Fruit fly (Drosophila melanogaster) whole organism, embryonic: ENCODE measurements around the gene CG15740.
A peak's percentile ranks its signal among the peaks of the same experiment; 100 is the strongest.

Experiments used
- Awh ChIP-seq: fragments of 200-800 bp; sonication (Bioruptor generic); IDR thresholded peaks from 2 replicates; pipeline ENCODE4, ENCODE4 v1.3.6; 2022; ENCODE audit warnings: missing biosample characterization, missing genetic modification characterization
- CG10209 ChIP-seq: fragments of 200-800 bp; sonication (Bioruptor generic); optimal IDR thresholded peaks from 3 replicates; lab custom pipeline; 2017; ENCODE audit warnings: missing biosample characterization, mild to moderate bottlenecking, missing genetic modification characterization, missing genetic modification reagents
- CG11456 ChIP-seq: fragments of 200-800 bp; sonication (Bioruptor generic); IDR thresholded peaks from 3 replicates; pipeline ENCODE4 v1.3.6; 2022; ENCODE audit warnings: missing biosample characterization, missing genetic modification characterization
- CG12391 ChIP-seq: fragments of 200-800 bp; sonication (Bioruptor generic); optimal IDR thresholded peaks from 3 replicates; lab custom pipeline; 2018; ENCODE audit warnings: missing biosample characterization, mild to moderate bottlenecking, missing genetic modification characterization, moderate library complexity
- CG13123 ChIP-seq: fragments of 200-800 bp; sonication (Bioruptor generic); optimal IDR thresholded peaks from 2 replicates; lab custom pipeline; 2016; ENCODE audit warnings: missing biosample characterization, missing genetic modification characterization
- CG13287 ChIP-seq: fragments of 200-800 bp; sonication (Bioruptor generic); IDR thresholded peaks from 2 replicates; pipeline ENCODE4 v1.3.6; 2022; ENCODE audit warnings: missing biosample characterization, missing genetic modification characterization; ENCODE audit not compliant: partially characterized antibody
- CG13296 ChIP-seq: fragments of 200-800 bp; sonication (Bioruptor generic); optimal IDR thresholded peaks from 3 replicates; lab custom pipeline; 2018; ENCODE audit warnings: missing biosample characterization, mild to moderate bottlenecking, missing genetic modification characterization
- CG17829 ChIP-seq: fragments of 200-800 bp; optimal IDR thresholded peaks from 2 replicates; lab custom pipeline; 2019; ENCODE audit warnings: missing biosample characterization, mild to moderate bottlenecking, missing genetic modification characterization, moderate library complexity
- CG18262 ChIP-seq: fragments of 200-800 bp; optimal IDR thresholded peaks from 3 replicates; lab custom pipeline; 2019; ENCODE audit warnings: missing biosample characterization, mild to moderate bottlenecking, missing genetic modification characterization, moderate library complexity
- CG1832 ChIP-seq: fragments of 200-800 bp; sonication (Bioruptor generic); optimal IDR thresholded peaks from 2 replicates; lab custom pipeline; 2017; ENCODE audit warnings: missing biosample characterization, mild to moderate bottlenecking, missing genetic modification characterization, inconsistent platforms
- CG18599 ChIP-seq: fragments of 200-800 bp; sonication (Bioruptor generic); optimal IDR thresholded peaks from 3 replicates; lab custom pipeline; 2017; ENCODE audit warnings: missing biosample characterization, missing genetic modification characterization, mild to moderate bottlenecking, moderate library complexity, missing genetic modification reagents
- CG2120 ChIP-seq: fragments of 200-800 bp; sonication (Bioruptor generic); optimal IDR thresholded peaks from 3 replicates; lab custom pipeline; 2016; ENCODE audit warnings: missing biosample characterization, missing genetic modification characterization
- CG31224 ChIP-seq: fragments of 200-800 bp; sonication (Bioruptor generic); IDR thresholded peaks from 2 replicates; pipeline ENCODE4 v1.3.6; 2022; ENCODE audit warnings: missing biosample characterization, missing genetic modification characterization
- CG3281 ChIP-seq: fragments of 200-800 bp; sonication (Bioruptor generic); optimal IDR thresholded peaks from 3 replicates; lab custom pipeline; 2017; ENCODE audit warnings: missing biosample characterization, mild to moderate bottlenecking, missing genetic modification characterization
- CG34422 ChIP-seq: fragments of 200-800 bp; sonication (Bioruptor generic); IDR thresholded peaks from 3 replicates; pipeline ENCODE4 v1.3.6; 2022; ENCODE audit warnings: missing biosample characterization, missing genetic modification characterization
- CG5180 ChIP-seq: fragments of 200-800 bp; sonication (Bioruptor generic); optimal IDR thresholded peaks from 3 replicates; lab custom pipeline; 2017; ENCODE audit warnings: missing biosample characterization, missing genetic modification characterization, mild to moderate bottlenecking, moderate library complexity, missing genetic modification reagents
- CG5953 ChIP-seq: fragments of 200-800 bp; sonication (Bioruptor generic); IDR thresholded peaks from 2 replicates; pipeline ENCODE4 v1.3.6; 2022; ENCODE audit warnings: missing biosample characterization, missing genetic modification characterization
- CG7839 ChIP-seq: fragments of 200-800 bp; sonication (Bioruptor generic); optimal IDR thresholded peaks from 3 replicates; lab custom pipeline; 2018; ENCODE audit warnings: missing biosample characterization, mild to moderate bottlenecking, missing genetic modification characterization, moderate library complexity
- D19A ChIP-seq: fragments of 200-800 bp; optimal IDR thresholded peaks from 3 replicates; lab custom pipeline; 2019; ENCODE audit warnings: missing biosample characterization, mild to moderate bottlenecking, missing genetic modification characterization, moderate library complexity
- E2f1 ChIP-seq: fragments of 200-800 bp; sonication (Bioruptor generic); IDR thresholded peaks from 2 replicates; pipeline ENCODE4 v1.3.6; 2022; ENCODE audit warnings: missing biosample characterization, missing genetic modification characterization
- Hr51 ChIP-seq, 2 experiments: fragments of 200-800 bp; sonication (Bioruptor generic); optimal IDR thresholded peaks; 2 replicates in 1 of 2; 3 replicates in 1 of 2; lab custom pipeline; 2016 to 2018; ENCODE audit warnings: missing biosample characterization in 2 of 2, missing genetic modification characterization in 2 of 2, mild to moderate bottlenecking in 1 of 2, moderate library complexity in 1 of 2
- Med ChIP-seq: fragments of 200-800 bp; sonication (Bioruptor generic); peaks from one replicate; lab custom pipeline; 2016; ENCODE audit warnings: missing biosample characterization, missing genetic modification characterization, mild to moderate bottlenecking, inconsistent platforms, moderate library complexity
- Meics ChIP-seq: fragments of 200-800 bp; sonication (Bioruptor generic); optimal IDR thresholded peaks from 2 replicates; lab custom pipeline; 2017; ENCODE audit warnings: missing biosample characterization, mild to moderate bottlenecking, missing genetic modification characterization
- Pdp1 ChIP-seq, 2 experiments: fragments of 200-800 bp; sonication (Bioruptor generic); optimal IDR thresholded peaks; 3 replicates each; lab custom pipeline; 2016; ENCODE audit warnings: missing biosample characterization in 2 of 2, missing genetic modification characterization in 2 of 2, mild to moderate bottlenecking in 1 of 2, moderate library complexity in 1 of 2
- Rfx ChIP-seq: fragments of 200-800 bp; sonication (Bioruptor generic); IDR thresholded peaks from 2 replicates; pipeline ENCODE4 v1.3.6; 2022; ENCODE audit warnings: missing biosample characterization, missing genetic modification characterization
- Sin3A ChIP-seq: fragments of >200 bp; optimal IDR thresholded peaks from 2 replicates; lab custom pipeline; 2018
- Sox102F ChIP-seq: fragments of 200-800 bp; sonication (Bioruptor generic); optimal IDR thresholded peaks from 2 replicates; lab custom pipeline; 2018; ENCODE audit warnings: missing biosample characterization, mild to moderate bottlenecking, missing genetic modification characterization, moderate library complexity
- Spps ChIP-seq: fragments of 200-800 bp; sonication (Bioruptor generic); optimal IDR thresholded peaks from 2 replicates; lab custom pipeline; 2018; ENCODE audit warnings: missing biosample characterization, mild to moderate bottlenecking, missing genetic modification characterization
- Trl ChIP-seq, 3 experiments: fragments of >200 bp in 2 of 3; fragments of 200-800 bp in 1 of 3; sonication (Bioruptor generic) in 1 of 3; optimal IDR thresholded peaks; 2 replicates in 1 of 3; 3 replicates in 2 of 3; lab custom pipeline; 2016 to 2017; ENCODE audit warnings: missing biosample characterization in 1 of 3, missing genetic modification characterization in 1 of 3
- Xrp1 ChIP-seq: fragments of 200-800 bp; sonication (Bioruptor generic); IDR thresholded peaks from 2 replicates; pipeline ENCODE4 v1.3.6; 2022; ENCODE audit warnings: missing biosample characterization, missing genetic modification characterization
- bsh ChIP-seq, 2 experiments: fragments of 200-800 bp; sonication (Bioruptor generic); optimal IDR thresholded peaks; 2 replicates each; lab custom pipeline; 2017 to 2018; ENCODE audit warnings: mild to moderate bottlenecking in 2 of 2, missing biosample characterization in 2 of 2, missing genetic modification characterization in 2 of 2, moderate library complexity in 1 of 2
- caup ChIP-seq: fragments of 200-800 bp; sonication (Bioruptor generic); optimal IDR thresholded peaks from 3 replicates; lab custom pipeline; 2017; ENCODE audit warnings: missing biosample characterization, mild to moderate bottlenecking, missing genetic modification characterization, moderate library complexity; ENCODE audit not compliant: severe bottlenecking
- chinmo ChIP-seq: fragments of 200-800 bp; sonication (Bioruptor generic); IDR thresholded peaks from 4 replicates; pipeline ENCODE4 v1.3.6; 2022; ENCODE audit warnings: missing biosample characterization, missing genetic modification characterization; ENCODE audit not compliant: partially characterized antibody
- ci ChIP-seq: fragments of 200-800 bp; sonication (Bioruptor generic); IDR thresholded peaks from 3 replicates; pipeline ENCODE4 v1.3.6; 2022; ENCODE audit warnings: missing biosample characterization, missing genetic modification characterization
- crol ChIP-seq: fragments of 200-800 bp; sonication (Bioruptor generic); IDR thresholded peaks from 2 replicates; pipeline ENCODE4 v1.3.6; 2022; ENCODE audit warnings: missing biosample characterization, missing genetic modification characterization
- dmrt99B ChIP-seq: fragments of 200-800 bp; sonication (Bioruptor generic); optimal IDR thresholded peaks from 2 replicates; lab custom pipeline; 2018; ENCODE audit warnings: missing biosample characterization, mild to moderate bottlenecking, missing genetic modification characterization, moderate library complexity
- dysf ChIP-seq: fragments of 200-800 bp; sonication (Bioruptor generic); IDR thresholded peaks from 3 replicates; pipeline ENCODE4 v1.3.6; 2022; ENCODE audit warnings: missing biosample characterization, missing genetic modification characterization
- eve ChIP-seq, 2 experiments: fragments of >200 bp; optimal IDR thresholded peaks; 2 replicates each; lab custom pipeline; 2017; ENCODE audit warnings: missing biosample characterization in 2 of 2, missing genetic modification characterization in 2 of 2
- grau ChIP-seq: fragments of 200-800 bp; optimal IDR thresholded peaks from 3 replicates; lab custom pipeline; 2019; ENCODE audit warnings: missing biosample characterization, mild to moderate bottlenecking, missing genetic modification characterization, moderate library complexity
- gsb-n ChIP-seq: fragments of 200-800 bp; sonication (Bioruptor generic); optimal IDR thresholded peaks from 3 replicates; lab custom pipeline; 2018; ENCODE audit warnings: missing biosample characterization, mild to moderate bottlenecking, missing genetic modification characterization
- nom ChIP-seq: fragments of 200-800 bp; sonication (Bioruptor generic); optimal IDR thresholded peaks from 2 replicates; lab custom pipeline; 2017; ENCODE audit warnings: missing biosample characterization, missing genetic modification characterization, mild to moderate bottlenecking, moderate library complexity, missing genetic modification reagents
- oc ChIP-seq: fragments of 200-800 bp; sonication (Bioruptor generic); optimal IDR thresholded peaks from 2 replicates; lab custom pipeline; 2018; ENCODE audit warnings: missing biosample characterization, mild to moderate bottlenecking, missing genetic modification characterization, moderate library complexity
- onecut ChIP-seq: fragments of 200-800 bp; sonication (Bioruptor generic); IDR thresholded peaks from 2 replicates; pipeline ENCODE4 v1.3.6; 2022; ENCODE audit warnings: missing biosample characterization, missing genetic modification characterization
- pfk ChIP-seq: fragments of 200-800 bp; sonication (Bioruptor generic); optimal IDR thresholded peaks from 2 replicates; lab custom pipeline; 2018; ENCODE audit warnings: missing biosample characterization, mild to moderate bottlenecking, missing genetic modification characterization, moderate library complexity
- row ChIP-seq: fragments of 200-800 bp; sonication (Bioruptor generic); IDR thresholded peaks from 3 replicates; pipeline ENCODE4 v1.3.6; 2022; ENCODE audit warnings: missing biosample characterization, missing genetic modification characterization
- sens ChIP-seq: fragments of 200-800 bp; sonication (Bioruptor generic); peaks from one replicate; lab custom pipeline; 2016; ENCODE audit warnings: missing biosample characterization, missing genetic modification characterization
- so ChIP-seq: fragments of 200-800 bp; sonication (Bioruptor generic); IDR thresholded peaks from 3 replicates; pipeline ENCODE4 v1.3.6; 2022; ENCODE audit warnings: missing biosample characterization, missing genetic modification characterization
- unpg ChIP-seq: fragments of 200-800 bp; sonication (Bioruptor generic); optimal IDR thresholded peaks from 3 replicates; lab custom pipeline; 2018; ENCODE audit warnings: missing biosample characterization, mild to moderate bottlenecking, missing genetic modification characterization, moderate library complexity

Gene CG15740

dm6 chrX:11821946-11822345 lies 24.0 kb downstream of the CG15740 start:
- TF ChIP-seq Pdp1 (GFP tag; optimal IDR thresholded peaks at IDR 0.05; lab: Kevin White, UChicago) = peak in 1 of 2 experiments; percentile 44
- TF ChIP-seq Hr51 (GFP tag; optimal IDR thresholded peaks at IDR 0.05; lab: Kevin White, UChicago) = peak in 1 of 2 experiments; percentile 12
- no peak for TF ChIP-seq Xrp1 (GFP tag; lab: Robert Waterston, UW)
- peak; percentile 28 for TF ChIP-seq grau (tag; lab: Kevin White, UChicago)
- peak; percentile 11; the same call in 1 of the 2 replicates for TF ChIP-seq onecut
- TF ChIP-seq CG2120 (GFP tag; lab: Kevin White, UChicago) = peak; percentile 7
- peak; percentile 1 for TF ChIP-seq Sox102F
- TF ChIP-seq Awh (GFP tag; lab: Robert Waterston, UW) = 0 out of 2 replicates have a peak, but pooled peaks have one; percentile 13
- peak; percentile 9 for TF ChIP-seq CG17829 (tag; lab: Kevin White, UChicago)
- TF ChIP-seq oc = peak; percentile 3
- TF ChIP-seq CG7839 (tag; lab: Kevin White, UChicago) = peak; percentile 9
- peak in 1 of 2 experiments; percentile 10 for TF ChIP-seq bsh (GFP tag; optimal IDR thresholded peaks at IDR 0.05; lab: Kevin White, UChicago)
- TF ChIP-seq caup = no peak
- TF ChIP-seq CG13287 (GFP tag; lab: Robert Waterston, UW) = 0 out of 2 replicates have a peak, but pooled peaks have one; percentile 9
- TF ChIP-seq CG5180 (GFP tag; lab: Kevin White, UChicago) = no peak
- TF ChIP-seq Med (GFP tag; lab: Kevin White, UChicago) = peak; percentile 74
- no peak for TF ChIP-seq Spps
- TF ChIP-seq gsb-n (tag; lab: Kevin White, UChicago) = no peak
- peak; percentile 13 for TF ChIP-seq CG13296 (GFP tag; lab: Kevin White, UChicago)
- peak; percentile 29 for TF ChIP-seq Meics (GFP tag; lab: Kevin White, UChicago)
- TF ChIP-seq CG5953 = no peak
- peak; percentile 64 for TF ChIP-seq crol (GFP tag; lab: Robert Waterston, UW)
- TF ChIP-seq CG18599 (GFP tag; lab: Kevin White, UChicago) = peak; percentile 14
- 0 out of 2 replicates have a peak, but pooled peaks have one; percentile 23 for TF ChIP-seq E2f1
- peak; percentile 20 for TF ChIP-seq CG12391 (tag; lab: Kevin White, UChicago)
- TF ChIP-seq sens (GFP tag; lab: Kevin White, UChicago) = peak; percentile 63
- TF ChIP-seq Sin3A = no peak
- peak; percentile 41; the same call in 2 of the 3 replicates for TF ChIP-seq row
- TF ChIP-seq CG3281 (GFP tag; lab: Kevin White, UChicago) = peak; percentile 24
- peak; percentile 95 for TF ChIP-seq pfk (GFP tag; lab: Kevin White, UChicago)
- TF ChIP-seq eve (GFP tag; optimal IDR thresholded peaks at IDR 0.05; lab: Kevin White, UChicago) = no peak
- peak in 1 of 2 experiments; percentile 1 for TF ChIP-seq Trl (optimal IDR thresholded peaks at IDR 0.05; lab: Kevin White, UChicago)
- TF ChIP-seq Trl (GFP tag; optimal IDR thresholded peaks at IDR 0.05; lab: Kevin White, UChicago) = no peak
- TF ChIP-seq CG13123 = no peak
- TF ChIP-seq CG1832 (GFP tag; lab: Kevin White, UChicago) = no peak
- 0 out of 3 replicates have a peak, but pooled peaks have one; percentile 38 for TF ChIP-seq CG11456 (GFP tag; lab: Robert Waterston, UW)
- TF ChIP-seq CG10209 (GFP tag; lab: Kevin White, UChicago) = peak; percentile 7
- no peak for TF ChIP-seq CG31224 (GFP tag; lab: Robert Waterston, UW)
- TF ChIP-seq nom = peak; percentile 38
- peak; percentile 10 for TF ChIP-seq CG18262
- peak; percentile 21 for TF ChIP-seq D19A (tag; lab: Kevin White, UChicago)
- 0 out of 2 replicates have a peak, but pooled peaks have one; percentile 26 for TF ChIP-seq Rfx (GFP tag; lab: Robert Waterston, UW)
- 0 out of 3 replicates have a peak, but pooled peaks have one; percentile 23 for TF ChIP-seq dysf (GFP tag; lab: Robert Waterston, UW)
- TF ChIP-seq ci (GFP tag; lab: Robert Waterston, UW) = 0 out of 3 replicates have a peak, but pooled peaks have one; percentile 57
- 0 out of 3 replicates have a peak, but pooled peaks have one; percentile 7 for TF ChIP-seq so
- peak; percentile 26 for TF ChIP-seq unpg
- 0 out of 3 replicates have a peak, but pooled peaks have one; percentile 30 for TF ChIP-seq CG34422 (GFP tag; lab: Robert Waterston, UW)
- TF ChIP-seq dmrt99B (tag; lab: Kevin White, UChicago) = peak; percentile 21
- 0 out of 4 replicates have a peak, but pooled peaks have one; percentile 60 for TF ChIP-seq chinmo (GFP tag; lab: Robert Waterston, UW)
